Fruit fly (Drosophila melanogaster) Kc167 (cell line): ENCODE data around the gene CG44476.

Source experiments
- Myc ChIP-seq: fragments of >200 bp; optimal IDR thresholded peaks from 2 replicates; lab custom pipeline; 2017; ENCODE audit warnings: missing external identifiers
- Sin3A ChIP-seq: fragments of >200 bp; optimal IDR thresholded peaks from 2 replicates; lab custom pipeline; 2018; ENCODE audit warnings: missing external identifiers
- h ChIP-seq: fragments of >200 bp; optimal IDR thresholded peaks from 3 replicates; lab custom pipeline; 2018; ENCODE audit warnings: missing external identifiers
- insv ChIP-seq: fragments of >200 bp; optimal IDR thresholded peaks from 3 replicates; lab custom pipeline; 2018; ENCODE audit warnings: missing external identifiers
- psq ChIP-seq: fragments of >200 bp; optimal IDR thresholded peaks from 2 replicates; lab custom pipeline; 2017; ENCODE audit warnings: missing external identifiers
- ttk ChIP-seq: sonication (Bioruptor generic); optimal IDR thresholded peaks from 2 replicates; lab custom pipeline; 2017; ENCODE audit warnings: missing external identifiers

CG44476 gene

dm6 chr2L:18148552-18149219, 35.7 kb upstream of the CG44476 start:
- TF ChIP-seq insv (no peak), ttk (no peak), Sin3A (lab: Kevin White, UChicago) (no peak), psq (lab: Kevin White, UChicago) (no peak), Myc (lab: Kevin White, UChicago) (no peak)

dm6 chr2L:18147511-18148072, 34.6 kb upstream of the CG44476 start:
- no peak for TF ChIP-seq ttk
- TF ChIP-seq h (lab: Kevin White, UChicago), result no peak
- no peak for TF ChIP-seq psq (lab: Kevin White, UChicago)
- TF ChIP-seq insv, result no peak
- TF ChIP-seq Sin3A (lab: Kevin White, UChicago), result no peak
- no peak for TF ChIP-seq Myc (lab: Kevin White, UChicago)

dm6 chr2L:18146618-18147099, 33.7 kb upstream of the CG44476 start:
- no peak for TF ChIP-seq Myc (lab: Kevin White, UChicago)
- no peak for TF ChIP-seq Sin3A (lab: Kevin White, UChicago)
- no peak for TF ChIP-seq psq (lab: Kevin White, UChicago)
- TF ChIP-seq h (lab: Kevin White, UChicago), result no peak
- TF ChIP-seq insv, result no peak
- TF ChIP-seq ttk, result no peak

- no peak for TF ChIP-seq psq (lab: Kevin White, UChicago)
- no peak for TF ChIP-seq ttk
- TF ChIP-seq Myc (lab: Kevin White, UChicago), result no peak
- no peak for TF ChIP-seq insv
- no peak for TF ChIP-seq h (lab: Kevin White, UChicago)
These were observed 32.8 kb upstream of the CG44476 start for dm6 chr2L:18145826-18146225.

dm6 chr2L:18145253-18145652, 32.3 kb upstream of the CG44476 start:
- TF ChIP-seq ttk (no peak), h (lab: Kevin White, UChicago) (no peak), Myc (lab: Kevin White, UChicago) (no peak)

- no peak for TF ChIP-seq insv
These were observed 31.4 kb upstream of the CG44476 start for dm6 chr2L:18144268-18144834.

dm6 chr2L:18143176-18143575, 30.2 kb upstream of the CG44476 start:
- TF ChIP-seq Myc (lab: Kevin White, UChicago) (no peak), h (lab: Kevin White, UChicago) (no peak), insv (no peak)

- TF ChIP-seq h (lab: Kevin White, UChicago) (no peak), ttk (no peak), Myc (lab: Kevin White, UChicago) (no peak), insv (no peak), Sin3A (lab: Kevin White, UChicago) (no peak), psq (lab: Kevin White, UChicago) (no peak)
These were observed 28.7 kb upstream of the CG44476 start for dm6 chr2L:18141471-18142345.

dm6 chr2L:18140544-18140943, 27.6 kb upstream of the CG44476 start:
- no peak for TF ChIP-seq Sin3A (lab: Kevin White, UChicago)
- TF ChIP-seq ttk, result peak; percentile 65

- no peak for TF ChIP-seq psq (lab: Kevin White, UChicago)
- TF ChIP-seq ttk, result no peak
- no peak for TF ChIP-seq Sin3A (lab: Kevin White, UChicago)
- TF ChIP-seq h (lab: Kevin White, UChicago), result no peak
- no peak for TF ChIP-seq insv
These were observed 24.7 kb upstream of the CG44476 start, which contains the start of gene kel for dm6 chr2L:18137591-18138247. Gene kel, minus strand, starts transcription at chr2L:18138083.

- TF ChIP-seq Sin3A (lab: Kevin White, UChicago), result no peak
- no peak for TF ChIP-seq Myc (lab: Kevin White, UChicago)
- no peak for TF ChIP-seq insv
- no peak for TF ChIP-seq h (lab: Kevin White, UChicago)
- TF ChIP-seq psq (lab: Kevin White, UChicago), result no peak
- no peak for TF ChIP-seq ttk
These were observed 23.5 kb upstream of the CG44476 start for dm6 chr2L:18136427-18136857.

dm6 chr2L:18134615-18135014, 21.6 kb upstream of the CG44476 start:
- TF ChIP-seq ttk (no peak), h (lab: Kevin White, UChicago) (no peak)
